Fruit fly (Drosophila melanogaster) whole organism, embryonic: Measurements from ENCODE around the gene CG15152.

Source experiments
- CG1024 ChIP-seq: fragments of 200-800 bp; sonication (Bioruptor generic); IDR thresholded peaks from 2 replicates; pipeline ENCODE4 v1.3.6; 2022; ENCODE audit warnings: missing biosample characterization, missing genetic modification characterization
- CG11504 ChIP-seq: fragments of 200-800 bp; sonication (Bioruptor generic); optimal IDR thresholded peaks from 3 replicates; lab custom pipeline; 2019; ENCODE audit warnings: missing biosample characterization, mild to moderate bottlenecking, missing genetic modification characterization, moderate library complexity
- CG13296 ChIP-seq: fragments of 200-800 bp; sonication (Bioruptor generic); optimal IDR thresholded peaks from 3 replicates; lab custom pipeline; 2018; ENCODE audit warnings: missing biosample characterization, mild to moderate bottlenecking, missing genetic modification characterization
- CG13775 ChIP-seq: fragments of 200-800 bp; sonication (Bioruptor generic); optimal IDR thresholded peaks from 3 replicates; lab custom pipeline; 2017; ENCODE audit warnings: missing biosample characterization, mild to moderate bottlenecking, missing genetic modification characterization
- CG14050 ChIP-seq: fragments of 200-800 bp; sonication (Bioruptor generic); IDR thresholded peaks from 3 replicates; pipeline ENCODE4 v1.3.6; 2022; ENCODE audit warnings: missing biosample characterization, missing genetic modification characterization
- CG17361 ChIP-seq: fragments of 200-800 bp; sonication (Bioruptor generic); IDR thresholded peaks from 3 replicates; pipeline ENCODE4 v1.3.6; 2022; ENCODE audit warnings: missing biosample characterization, missing genetic modification characterization
- CG30020 ChIP-seq: fragments of 200-800 bp; optimal IDR thresholded peaks from 2 replicates; lab custom pipeline; 2019; ENCODE audit warnings: missing biosample characterization, mild to moderate bottlenecking, missing genetic modification characterization, moderate library complexity
- CG31441 ChIP-seq: fragments of 200-800 bp; sonication (Bioruptor generic); IDR thresholded peaks from 2 replicates; pipeline ENCODE4 v1.3.6; 2022; ENCODE audit warnings: missing biosample characterization, missing genetic modification characterization
- CG33213 ChIP-seq: fragments of 200-800 bp; sonication (Bioruptor generic); optimal IDR thresholded peaks from 3 replicates; lab custom pipeline; 2016; ENCODE audit warnings: missing biosample characterization, missing genetic modification characterization
- CG34224 ChIP-seq: fragments of 200-800 bp; sonication (Bioruptor generic); IDR thresholded peaks from 3 replicates; pipeline ENCODE4 v1.3.6; 2022; ENCODE audit warnings: missing biosample characterization, missing genetic modification characterization; ENCODE audit not compliant: partially characterized antibody
- CG3726 ChIP-seq: fragments of 200-800 bp; sonication (Bioruptor generic); IDR thresholded peaks from 3 replicates; pipeline ENCODE4, ENCODE4 v1.3.6; 2022; ENCODE audit warnings: missing biosample characterization, missing genetic modification characterization
- CG4617 ChIP-seq: fragments of 200-800 bp; sonication (Bioruptor generic); optimal IDR thresholded peaks from 3 replicates; lab custom pipeline; 2016; ENCODE audit warnings: missing biosample characterization, missing genetic modification characterization, borderline replicate concordance
- CG4730 ChIP-seq: fragments of 200-800 bp; sonication (Bioruptor generic); IDR thresholded peaks from 2 replicates; pipeline ENCODE4 v1.3.6; 2022; ENCODE audit warnings: missing biosample characterization, missing genetic modification characterization
- CG6689 ChIP-seq: fragments of 200-800 bp; sonication (Bioruptor generic); IDR thresholded peaks from 2 replicates; pipeline ENCODE4 v1.3.6; 2022; ENCODE audit warnings: missing biosample characterization, missing genetic modification characterization
- CG6765 ChIP-seq: fragments of 200-800 bp; sonication (Bioruptor generic); optimal IDR thresholded peaks from 3 replicates; lab custom pipeline; 2017; ENCODE audit warnings: missing biosample characterization, mild to moderate bottlenecking, missing genetic modification characterization
- CG6854 ChIP-seq: fragments of 200-800 bp; sonication (Bioruptor generic); optimal IDR thresholded peaks from 3 replicates; lab custom pipeline; 2017; ENCODE audit warnings: missing biosample characterization, mild to moderate bottlenecking, missing genetic modification characterization
- CG7271 ChIP-seq: fragments of 200-800 bp; sonication (Bioruptor generic); optimal IDR thresholded peaks from 2 replicates; lab custom pipeline; 2018; ENCODE audit warnings: missing biosample characterization, mild to moderate bottlenecking, missing genetic modification characterization, moderate library complexity
- CG7372 ChIP-seq: fragments of 200-800 bp; sonication (Bioruptor generic); IDR thresholded peaks from 2 replicates; pipeline ENCODE4 v1.3.6; 2022; ENCODE audit warnings: missing biosample characterization, missing genetic modification characterization
- CG9437 ChIP-seq: fragments of 200-800 bp; sonication (Bioruptor generic); optimal IDR thresholded peaks from 2 replicates; lab custom pipeline; 2018; ENCODE audit warnings: missing biosample characterization, mild to moderate bottlenecking, missing genetic modification characterization
- Doc3 ChIP-seq: fragments of 200-800 bp; sonication (Bioruptor generic); IDR thresholded peaks from 3 replicates; pipeline ENCODE4 v1.3.6; 2022; ENCODE audit warnings: missing biosample characterization, missing genetic modification characterization; ENCODE audit not compliant: partially characterized antibody
- Dp ChIP-seq: fragments of 200-800 bp; sonication (Bioruptor generic); optimal IDR thresholded peaks from 2 replicates; lab custom pipeline; 2018; ENCODE audit warnings: missing biosample characterization, mild to moderate bottlenecking, missing genetic modification characterization, moderate library complexity
- Drgx ChIP-seq: fragments of 200-800 bp; sonication (Bioruptor generic); IDR thresholded peaks from 2 replicates; pipeline ENCODE4 v1.3.6; 2022; ENCODE audit warnings: missing biosample characterization, missing genetic modification characterization
- E2f2 ChIP-seq: fragments of 200-800 bp; sonication (Bioruptor generic); IDR thresholded peaks from 2 replicates; pipeline ENCODE4 v1.3.6; 2022; ENCODE audit warnings: missing biosample characterization, missing genetic modification characterization
- Hmr ChIP-seq: fragments of 200-800 bp; sonication (Bioruptor generic); optimal IDR thresholded peaks from 3 replicates; lab custom pipeline; 2017; ENCODE audit warnings: mild to moderate bottlenecking, missing biosample characterization, missing genetic modification reagents, missing genetic modification characterization
- Jarid2 ChIP-seq: fragments of 200-800 bp; sonication (Bioruptor generic); optimal IDR thresholded peaks from 3 replicates; lab custom pipeline; 2017; ENCODE audit warnings: mild to moderate bottlenecking, missing biosample characterization, missing genetic modification reagents, missing genetic modification characterization
- Neu2 ChIP-seq: fragments of 200-800 bp; sonication (Bioruptor generic); optimal IDR thresholded peaks from 3 replicates; lab custom pipeline; 2016; ENCODE audit warnings: missing biosample characterization, missing genetic modification characterization, borderline replicate concordance
- Rfx ChIP-seq: fragments of 200-800 bp; sonication (Bioruptor generic); IDR thresholded peaks from 2 replicates; pipeline ENCODE4 v1.3.6; 2022; ENCODE audit warnings: missing biosample characterization, missing genetic modification characterization
- TFAM ChIP-seq: fragments of 200-800 bp; sonication (Bioruptor generic); optimal IDR thresholded peaks from 2 replicates; lab custom pipeline; 2017; ENCODE audit warnings: missing biosample characterization, missing genetic modification characterization, inconsistent platforms
- Vsx1 ChIP-seq: fragments of 200-800 bp; sonication (Bioruptor generic); optimal IDR thresholded peaks from 2 replicates; lab custom pipeline; 2017; ENCODE audit warnings: missing biosample characterization, mild to moderate bottlenecking, missing genetic modification characterization, missing genetic modification reagents
- Xbp1 ChIP-seq: fragments of 200-800 bp; sonication (Bioruptor generic); optimal IDR thresholded peaks from 3 replicates; lab custom pipeline; 2016; ENCODE audit warnings: missing biosample characterization, mild to moderate bottlenecking, missing genetic modification characterization
- amos ChIP-seq: fragments of 200-800 bp; sonication (Bioruptor generic); IDR thresholded peaks from 2 replicates; pipeline ENCODE4 v1.3.6; 2022; ENCODE audit warnings: missing biosample characterization, missing genetic modification characterization; ENCODE audit not compliant: partially characterized antibody
- aop ChIP-seq: fragments of 200-800 bp; sonication (Bioruptor generic); IDR thresholded peaks from 2 replicates; pipeline ENCODE4 v1.3.6; 2022; ENCODE audit warnings: missing biosample characterization, missing genetic modification characterization
- ase ChIP-seq: fragments of 200-800 bp; sonication (Bioruptor generic); IDR thresholded peaks from 3 replicates; pipeline ENCODE4 v1.3.6; 2022; ENCODE audit warnings: missing biosample characterization, missing genetic modification characterization
- bcd ChIP-seq: fragments of 200-800 bp; sonication (Bioruptor generic); optimal IDR thresholded peaks from 2 replicates; lab custom pipeline; 2017; ENCODE audit warnings: missing biosample characterization, mild to moderate bottlenecking, missing genetic modification characterization
- bigmax ChIP-seq: fragments of 200-800 bp; sonication (Bioruptor generic); optimal IDR thresholded peaks from 2 replicates; lab custom pipeline; 2018; ENCODE audit warnings: missing biosample characterization, mild to moderate bottlenecking, missing genetic modification characterization
- br ChIP-seq: fragments of >200 bp; optimal IDR thresholded peaks from 2 replicates; lab custom pipeline; 2017
- chm ChIP-seq: fragments of 200-800 bp; sonication (Bioruptor generic); IDR thresholded peaks from 2 replicates; pipeline ENCODE4 v1.3.6; 2022; ENCODE audit warnings: missing biosample characterization, missing genetic modification characterization
- esg ChIP-seq: fragments of 200-800 bp; sonication (Bioruptor generic); conservative IDR thresholded peaks from 2 replicates; pipeline ENCODE4 v1.3.6; 2022; ENCODE audit warnings: missing biosample characterization, missing genetic modification characterization
- gce ChIP-seq: fragments of 200-800 bp; sonication (Bioruptor generic); IDR thresholded peaks from 3 replicates; pipeline ENCODE4 v1.3.6; 2022; ENCODE audit warnings: missing biosample characterization, missing genetic modification characterization
- ind ChIP-seq: fragments of 200-800 bp; sonication (Bioruptor generic); optimal IDR thresholded peaks from 3 replicates; lab custom pipeline; 2016; ENCODE audit warnings: missing biosample characterization, missing genetic modification characterization
- jing ChIP-seq: fragments of 200-800 bp; sonication (Bioruptor generic); optimal IDR thresholded peaks from 2 replicates; lab custom pipeline; 2018; ENCODE audit warnings: missing biosample characterization, mild to moderate bottlenecking, missing genetic modification characterization
- klu ChIP-seq: fragments of 200-800 bp; sonication (Bioruptor generic); IDR thresholded peaks from 2 replicates; pipeline ENCODE4 v1.3.6; 2022; ENCODE audit warnings: missing biosample characterization, missing genetic modification characterization
- lbe ChIP-seq: fragments of 200-800 bp; sonication (Bioruptor generic); optimal IDR thresholded peaks from 2 replicates; lab custom pipeline; 2016; ENCODE audit warnings: missing biosample characterization, mild to moderate bottlenecking, missing genetic modification characterization
- lola ChIP-seq, 3 experiments: fragments of >200 bp in 2 of 3; fragments of 200-800 bp in 1 of 3; sonication (Bioruptor generic) in 1 of 3; optimal IDR thresholded peaks; 2 replicates each; lab custom pipeline; 2017 to 2019; ENCODE audit warnings: missing biosample characterization in 3 of 3, missing genetic modification characterization in 3 of 3, mild to moderate bottlenecking in 1 of 3, moderate library complexity in 1 of 3
- nmo ChIP-seq: fragments of 200-800 bp; sonication (Bioruptor generic); optimal IDR thresholded peaks from 2 replicates; lab custom pipeline; 2018; ENCODE audit warnings: missing biosample characterization, mild to moderate bottlenecking, missing genetic modification characterization, moderate library complexity
- pros ChIP-seq: fragments of 200-800 bp; sonication (Bioruptor generic); optimal IDR thresholded peaks from 3 replicates; lab custom pipeline; 2019; ENCODE audit warnings: missing biosample characterization, mild to moderate bottlenecking, missing genetic modification characterization, moderate library complexity
- repo ChIP-seq: fragments of 200-800 bp; sonication (Bioruptor generic); optimal IDR thresholded peaks from 2 replicates; lab custom pipeline; 2016; ENCODE audit warnings: missing biosample characterization, missing genetic modification characterization
- ro ChIP-seq: fragments of 200-800 bp; sonication (Bioruptor generic); IDR thresholded peaks from 2 replicates; pipeline ENCODE4 v1.3.6; 2022; ENCODE audit warnings: missing biosample characterization, missing genetic modification characterization
- tap ChIP-seq: fragments of 200-800 bp; optimal IDR thresholded peaks from 3 replicates; lab custom pipeline; 2019; ENCODE audit warnings: missing biosample characterization, mild to moderate bottlenecking, missing genetic modification characterization, moderate library complexity
- tgo ChIP-seq: fragments of 200-800 bp; sonication (Bioruptor generic); IDR thresholded peaks from 3 replicates; pipeline ENCODE4 v1.3.6; 2022; ENCODE audit warnings: missing biosample characterization, missing genetic modification characterization

Gene CG15152

dm6 chr2L:18145253-18145652 is 30.9 kb downstream of the CG15152 start (continued):
- TF ChIP-seq esg (GFP tag; lab: Robert Waterston, UW) (peak; percentile 64), lbe (GFP tag; lab: Kevin White, UChicago) (peak; percentile 92), Neu2 (GFP tag; lab: Kevin White, UChicago) (peak; percentile 73), CG1024 (GFP tag; lab: Robert Waterston, UW) (peak; percentile 74; the same call in 1 of the 2 replicates), lola (GFP tag; optimal IDR thresholded peaks at IDR 0.05; lab: Kevin White, UChicago) (peak in 1 of 3 experiments; percentile 94), ro (GFP tag; lab: Robert Waterston, UW) (peak; percentile 76; the same call in 1 of the 2 replicates), CG9437 (GFP tag; lab: Kevin White, UChicago) (peak; percentile 42), Rfx (GFP tag; lab: Robert Waterston, UW) (peak; percentile 78), aop (GFP tag; lab: Robert Waterston, UW) (peak; percentile 52; the same call in 1 of the 2 replicates), tgo (GFP tag; lab: Robert Waterston, UW) (peak; percentile 78), br (lab: Kevin White, UChicago) (no peak), E2f2 (GFP tag; lab: Robert Waterston, UW) (peak; percentile 47; the same call in 1 of the 2 replicates), Hmr (peak; percentile 65), Xbp1 (peak; percentile 87), jing (peak; percentile 73), CG7271 (tag; lab: Kevin White, UChicago) (peak; percentile 88), CG6765 (peak; percentile 30), TFAM (peak; percentile 55), Drgx (GFP tag; lab: Robert Waterston, UW) (peak; percentile 89), ind (peak; percentile 77), CG30020 (tag; lab: Kevin White, UChicago) (peak; percentile 58), CG3726 (GFP tag; lab: Robert Waterston, UW) (peak; percentile 81; the same call in 2 of the 3 replicates), Dp (GFP tag; lab: Kevin White, UChicago) (no peak), CG4730 (GFP tag; lab: Robert Waterston, UW) (peak; percentile 65), CG4617 (GFP tag; lab: Kevin White, UChicago) (peak; percentile 65), Doc3 (no peak), pros (GFP tag; lab: Kevin White, UChicago) (peak; percentile 75), CG6854 (GFP tag; lab: Kevin White, UChicago) (peak; percentile 13), CG7372 (GFP tag; lab: Robert Waterston, UW) (peak; percentile 70), Jarid2 (peak; percentile 30), CG6689 (GFP tag; lab: Robert Waterston, UW) (peak; percentile 89), CG31441 (peak; percentile 86), bigmax (no peak), nmo (GFP tag; lab: Kevin White, UChicago) (peak; percentile 89), repo (GFP tag; lab: Kevin White, UChicago) (peak; percentile 83), CG13775 (GFP tag; lab: Kevin White, UChicago) (peak; percentile 89), Vsx1 (GFP tag; lab: Kevin White, UChicago) (peak; percentile 76), CG14050 (GFP tag; lab: Robert Waterston, UW) (peak; percentile 63), CG33213 (GFP tag; lab: Kevin White, UChicago) (peak; percentile 60), ase (GFP tag; lab: Robert Waterston, UW) (peak; percentile 25; the same call in 1 of the 3 replicates), gce (GFP tag; lab: Robert Waterston, UW) (peak; percentile 67; the same call in 2 of the 3 replicates), chm (GFP tag; lab: Robert Waterston, UW) (peak; percentile 90), CG13296 (GFP tag; lab: Kevin White, UChicago) (peak; percentile 3), CG34224 (GFP tag; lab: Robert Waterston, UW) (no peak), tap (tag; lab: Kevin White, UChicago) (peak; percentile 48), CG11504 (peak; percentile 84), klu (GFP tag; lab: Robert Waterston, UW) (peak; percentile 63), bcd (GFP tag; lab: Kevin White, UChicago) (peak; percentile 84), amos (GFP tag; lab: Robert Waterston, UW) (no peak), CG17361 (GFP tag; lab: Robert Waterston, UW) (peak; percentile 87)
